Worm (Caenorhabditis elegans): ENCODE data around the gene pqn-2.

Gene pqn-2

ce11 chrV:10342904-10343303 lies 39.3 kb upstream of the pqn-2 start, which contains the start of gene K07C5.3:
K07C5.3 (plus strand) TSS chrV:10343032.
- no peak for TF ChIP-seq pqm-1 (tag; optimal IDR thresholded peaks at IDR 0.05)
- no peak for TF ChIP-seq fkh-10 (GFP tag; optimal IDR thresholded peaks at IDR 0.05)
- TF ChIP-seq nhr-90 (tag; optimal IDR thresholded peaks at IDR 0.05; ENCODE audit: poor library complexity): no peak
- no peak for TF ChIP-seq ceh-88 (GFP tag; IDR thresholded peaks at IDR 0.05)
- TF ChIP-seq alr-1 (tag; optimal IDR thresholded peaks at IDR 0.05; ENCODE audit: borderline replicate concordance): no peak
- no peak for TF ChIP-seq ztf-4 (tag; optimal IDR thresholded peaks at IDR 0.05)
- TF ChIP-seq nhr-28 (tag; optimal IDR thresholded peaks at IDR 0.05): no peak
- TF ChIP-seq lin-14 (GFP tag; optimal IDR thresholded peaks at IDR 0.05): no peak
- no peak for TF ChIP-seq ets-5 (GFP tag; IDR thresholded peaks at IDR 0.05)
- TF ChIP-seq lin-15B (tag; optimal IDR thresholded peaks at IDR 0.05): no peak
- no peak for TF ChIP-seq unc-62 (GFP tag; optimal IDR thresholded peaks at IDR 0.05)

DNA sequence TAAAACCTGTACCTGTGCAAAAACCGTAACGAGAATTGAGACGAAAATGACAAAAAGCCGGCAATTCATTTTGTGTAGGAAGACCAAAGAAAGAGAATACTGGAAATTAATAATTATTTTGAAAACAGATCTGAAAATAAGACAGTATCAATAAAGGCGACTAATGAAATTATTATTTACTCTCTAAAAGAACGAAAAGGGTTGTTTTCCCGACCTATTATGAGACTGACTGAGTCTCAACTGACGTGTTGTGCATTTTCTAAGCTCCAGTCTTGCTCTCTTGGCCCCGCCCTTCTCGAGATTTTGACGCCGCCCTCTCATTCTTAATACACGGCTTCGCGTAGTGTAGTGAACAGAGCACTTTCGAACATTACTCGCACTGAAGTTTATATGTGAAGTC lies 32.2 kb upstream of the pqn-2 start, which contains the start of gene K07C5.9:
Gene K07C5.9, minus strand, starts transcription at position 101 of the 400 bp plus-strand sequence.
- TF ChIP-seq jun-1 (tag; optimal IDR thresholded peaks at IDR 0.05) (no peak), efl-1 (optimal IDR thresholded peaks at IDR 0.05) (no peak), efl-1 (GFP tag; optimal IDR thresholded peaks at IDR 0.05 in 1 of 2) (peak in 1 of 2 experiments; percentile 33)

- TF ChIP-seq mab-9 (GFP tag; IDR thresholded peaks at IDR 0.05): peak; percentile 62
- peak; percentile 75 for TF ChIP-seq ceh-90 (tag; optimal IDR thresholded peaks at IDR 0.05)
- peak; percentile 37 for TF ChIP-seq nhr-77 (tag; optimal IDR thresholded peaks at IDR 0.05)
- TF ChIP-seq mef-2 (tag; optimal IDR thresholded peaks at IDR 0.05): no peak
- peak; percentile 89 for TF ChIP-seq tbx-2 (tag; optimal IDR thresholded peaks at IDR 0.05)
- peak; percentile 81 for TF ChIP-seq lin-15B (tag; optimal IDR thresholded peaks at IDR 0.05)
- TF ChIP-seq efl-1 (optimal IDR thresholded peaks at IDR 0.05): peak; percentile 87 to 90
- peak; percentile 84 to 98 for TF ChIP-seq efl-1 (GFP tag; optimal IDR thresholded peaks at IDR 0.05 in 1 of 2)
- no peak for TF ChIP-seq C34B4.2 (tag; optimal IDR thresholded peaks at IDR 0.05)
- TF ChIP-seq fkh-4 (tag; optimal IDR thresholded peaks at IDR 0.05; ENCODE audit: borderline replicate concordance): peak; percentile 43
- peak; percentile 51 for TF ChIP-seq lin-39 (tag; optimal IDR thresholded peaks at IDR 0.05)
- peak in 2 of 6 experiments; percentile 44 to 47 for TF ChIP-seq elt-3 (tag; optimal IDR thresholded peaks at IDR 0.05)
- TF ChIP-seq lin-35 (GFP tag; optimal IDR thresholded peaks at IDR 0.05): peak; percentile 88 to 91
- peak; percentile 51 for TF ChIP-seq jun-1 (tag; optimal IDR thresholded peaks at IDR 0.05)
- TF ChIP-seq F16B12.6 (tag; optimal IDR thresholded peaks at IDR 0.05): peak; percentile 47
- TF ChIP-seq skn-1 (tag; optimal IDR thresholded peaks at IDR 0.05): peak; percentile 75
- peak; percentile 88 for TF ChIP-seq lir-3 (tag; optimal IDR thresholded peaks at IDR 0.05; ENCODE audit: poor library complexity)
- peak; percentile 95 for TF ChIP-seq rnt-1 (tag; optimal IDR thresholded peaks at IDR 0.05)
- peak; percentile 85 for TF ChIP-seq unc-130 (tag; optimal IDR thresholded peaks at IDR 0.05)
- peak; percentile 82 for TF ChIP-seq isw-1 (GFP tag; IDR thresholded peaks at IDR 0.05)
- TF ChIP-seq lin-14 (GFP tag; optimal IDR thresholded peaks at IDR 0.05): peak; percentile 87
- TF ChIP-seq aly-2 (tag; optimal IDR thresholded peaks at IDR 0.05): peak; percentile 45
- TF ChIP-seq nhr-47 (tag; optimal IDR thresholded peaks at IDR 0.05): peak; percentile 92
- peak; percentile 92 for TF ChIP-seq swsn-7 (tag; optimal IDR thresholded peaks at IDR 0.05)
- TF ChIP-seq unc-98 (GFP tag; IDR thresholded peaks at IDR 0.05): no peak
- TF ChIP-seq hlh-17 (GFP tag; optimal IDR thresholded peaks at IDR 0.05; ENCODE audit: borderline replicate concordance): no peak
- TF ChIP-seq vab-15 (tag; optimal IDR thresholded peaks at IDR 0.05): no peak
- TF ChIP-seq sptf-1 (tag; optimal IDR thresholded peaks at IDR 0.05): no peak
- peak; percentile 92 for TF ChIP-seq snu-23 (GFP tag; optimal IDR thresholded peaks at IDR 0.05)
- no peak for TF ChIP-seq unc-62 (GFP tag; optimal IDR thresholded peaks at IDR 0.05)
- TF ChIP-seq alr-1 (tag; optimal IDR thresholded peaks at IDR 0.05; ENCODE audit: borderline replicate concordance): no peak
- no peak for TF ChIP-seq ets-5 (GFP tag; IDR thresholded peaks at IDR 0.05)
- no peak for TF ChIP-seq ces-1 (GFP tag; optimal IDR thresholded peaks at IDR 0.05)
- peak; percentile 97 for TF ChIP-seq mep-1 (tag; optimal IDR thresholded peaks at IDR 0.05)
- no peak for TF ChIP-seq pag-3 (tag; optimal IDR thresholded peaks at IDR 0.05; ENCODE audit: borderline replicate concordance, insufficient read depth)
- TF ChIP-seq nhr-19 (GFP tag; conservative IDR thresholded peaks at IDR 0.05): peak; percentile 84
- peak; percentile 72 to 82 (median 73) for TF ChIP-seq ceh-82 (tag; optimal IDR thresholded peaks at IDR 0.05)
- TF ChIP-seq hlh-4 (tag; optimal IDR thresholded peaks at IDR 0.05): no peak
- no peak for TF ChIP-seq fkh-10 (GFP tag; optimal IDR thresholded peaks at IDR 0.05)
- TF ChIP-seq hpl-2 (GFP tag; optimal IDR thresholded peaks at IDR 0.05): peak; percentile 0
- TF ChIP-seq blmp-1 (tag; optimal IDR thresholded peaks at IDR 0.05): peak; percentile 85
- peak; percentile 83 for TF ChIP-seq egl-13 (tag; optimal IDR thresholded peaks at IDR 0.05)
Measured at ce11 chrV:10352928-10353427, 29.3 kb upstream of the pqn-2 start, which contains the start of gene nol-56. nol-56 (minus strand) TSS chrV:10352978.

Data from whole organism, L1 larva.